Fruit fly (Drosophila melanogaster): ENCODE measurements around the gene CG13877.
A peak's percentile ranks its signal among the peaks of the same experiment; 100 is the strongest.

Gene CG13877

dm6 chr3L:199754-200596 is 17.9 kb upstream of the CG13877 start, which contains the start of the genes rno and mri:
Gene rno (minus strand): TSS chr3L:199762.
Gene mri (plus strand): TSS chr3L:200174.
- TF ChIP-seq jigr1 (GFP tag; IDR thresholded peaks at IDR 0.05) (peak; percentile 72; the same call in 1 of the 3 replicates), HLH54F (GFP tag; optimal IDR thresholded peaks at IDR 0.05) (peak; percentile 27), CG10366 (GFP tag; IDR thresholded peaks at IDR 0.05) (peak; percentile 74), CG13287 (GFP tag; IDR thresholded peaks at IDR 0.05; ENCODE audit: partially characterized antibody) (peak; percentile 92), schlank (tag; optimal IDR thresholded peaks at IDR 0.05) (peak; percentile 25), pan (optimal IDR thresholded peaks at IDR 0.05) (no peak), pan (GFP tag; optimal IDR thresholded peaks at IDR 0.05 in 1 of 2, IDR thresholded peaks at IDR 0.05 in 1 of 2) (peak in 1 of 2 experiments; percentile 85), CG18599 (GFP tag; optimal IDR thresholded peaks at IDR 0.05) (peak; percentile 69), ara (GFP tag; IDR thresholded peaks at IDR 0.05) (peak; percentile 56; the same call in 1 of the 2 replicates), mam (GFP tag; optimal IDR thresholded peaks at IDR 0.05) (peak; percentile 32), dan (GFP tag; IDR thresholded peaks at IDR 0.05) (no peak), CG7372 (GFP tag; IDR thresholded peaks at IDR 0.05) (peak; percentile 43; the same call in 1 of the 2 replicates), ems (GFP tag; optimal IDR thresholded peaks at IDR 0.05) (peak; percentile 1), CG14441 (GFP tag; IDR thresholded peaks at IDR 0.05) (peak; percentile 78), pfk (GFP tag; optimal IDR thresholded peaks at IDR 0.05) (no peak), chif (GFP tag; optimal IDR thresholded peaks at IDR 0.05) (no peak), Med (GFP tag) (peak; percentile 77), Poxn (GFP tag; IDR thresholded peaks at IDR 0.05) (no peak), prd (optimal IDR thresholded peaks at IDR 0.05) (no peak), prd (GFP tag; IDR thresholded peaks at IDR 0.05) (peak; percentile 80), Bteb2 (GFP tag; optimal IDR thresholded peaks at IDR 0.05) (peak; percentile 15), Atf6 (GFP tag; IDR thresholded peaks at IDR 0.05) (peak; percentile 67; the same call in 1 of the 2 replicates), gcm (GFP tag; optimal IDR thresholded peaks at IDR 0.05) (no peak), CG17359 (tag; optimal IDR thresholded peaks at IDR 0.05) (peak; percentile 72), CG10209 (GFP tag; optimal IDR thresholded peaks at IDR 0.05) (peak; percentile 40), sens (GFP tag) (peak; percentile 63), trem (tag; optimal IDR thresholded peaks at IDR 0.05) (peak; percentile 75), tna (GFP tag; IDR thresholded peaks at IDR 0.05; ENCODE audit: partially characterized antibody) (peak; percentile 90), CG1603 (tag; optimal IDR thresholded peaks at IDR 0.05) (peak; percentile 57), row (GFP tag; IDR thresholded peaks at IDR 0.05) (peak; percentile 86), E2f1 (GFP tag; IDR thresholded peaks at IDR 0.05) (peak; percentile 72), bbx (GFP tag; IDR thresholded peaks at IDR 0.05; ENCODE audit: partially characterized antibody) (peak; percentile 95), Nf-YC (tag; optimal IDR thresholded peaks at IDR 0.05) (peak; percentile 70), Oaz (GFP tag; IDR thresholded peaks at IDR 0.05) (peak; percentile 63), CG17568 (GFP tag; optimal IDR thresholded peaks at IDR 0.05) (no peak), CG9215 (GFP tag; IDR thresholded peaks at IDR 0.05) (peak; percentile 73), Abd-B (GFP tag; optimal IDR thresholded peaks at IDR 0.05) (peak; percentile 65), CG11247 (GFP tag; IDR thresholded peaks at IDR 0.05) (peak; percentile 50; the same call in 1 of the 2 replicates), gem (tag; optimal IDR thresholded peaks at IDR 0.05) (peak; percentile 90), dm (GFP tag; optimal IDR thresholded peaks at IDR 0.05) (no peak), tll (GFP tag; optimal IDR thresholded peaks at IDR 0.05) (no peak), zf30C (GFP tag; optimal IDR thresholded peaks at IDR 0.05) (no peak), CG8281 (tag; optimal IDR thresholded peaks at IDR 0.05) (no peak), cato (GFP tag; optimal IDR thresholded peaks at IDR 0.05; ENCODE audit: borderline replicate concordance) (peak; percentile 22), ro (GFP tag; IDR thresholded peaks at IDR 0.05) (no peak), CG6654 (GFP tag; optimal IDR thresholded peaks at IDR 0.05) (no peak), CG2889 (GFP tag; IDR thresholded peaks at IDR 0.05) (no peak), vnd (GFP tag; IDR thresholded peaks at IDR 0.05; ENCODE audit: partially characterized antibody) (peak; percentile 94), pum (GFP tag; optimal IDR thresholded peaks at IDR 0.05) (peak; percentile 20)
